Worm (Caenorhabditis elegans) whole organism, midembryonic: Measurements from ENCODE around the gene C31H2.14.

Experiments
- T22C8.4 ChIP-seq: fragments of 200-800 bp; sonication (Bioruptor generic); IDR thresholded peaks from 2 replicates; pipeline ENCODE4 v1.3.6; 2022; ENCODE audit warnings: missing genetic modification characterization, missing compliant biosample characterization
- cog-1 ChIP-seq: sonication (generic microtip); optimal IDR thresholded peaks from 2 replicates; lab custom pipeline; 2016; ENCODE audit warnings: missing genetic modification characterization, missing compliant biosample characterization
- flt-1 ChIP-seq: fragments of 200-800 bp; sonication (Bioruptor generic); IDR thresholded peaks from 2 replicates; pipeline ENCODE4 v1.3.6; 2022; ENCODE audit warnings: missing genetic modification characterization, missing compliant biosample characterization
- klf-2 ChIP-seq: fragments of 200-800 bp; sonication (Bioruptor generic); conservative IDR thresholded peaks from 2 replicates; pipeline ENCODE4 v1.3.6; 2022; ENCODE audit warnings: missing genetic modification reagents, missing genetic modification characterization, missing compliant biosample characterization
- med-1 ChIP-seq: sonication (generic microtip); optimal IDR thresholded peaks from 2 replicates; lab custom pipeline; 2017; ENCODE audit warnings: missing genetic modification characterization, mild to moderate bottlenecking, missing compliant biosample characterization, antibody characterized with exemption, missing genetic modification reagents; ENCODE audit not compliant: insufficient read depth
- ref-1 ChIP-seq: fragments of 200-800 bp; sonication (Bioruptor generic); conservative IDR thresholded peaks from 2 replicates; pipeline ENCODE4 v1.3.6; 2022; ENCODE audit warnings: missing genetic modification reagents, missing genetic modification characterization, missing compliant biosample characterization
- tab-1 ChIP-seq: fragments of 200-800 bp; sonication (Bioruptor generic); IDR thresholded peaks from 2 replicates; pipeline ENCODE4 v1.3.6; 2022; ENCODE audit warnings: missing genetic modification characterization, missing compliant biosample characterization
- ztf-23 ChIP-seq: fragments of 200-800 bp; sonication (Bioruptor generic); IDR thresholded peaks from 2 replicates; pipeline ENCODE4 v1.3.6; 2022; ENCODE audit warnings: missing genetic modification reagents, missing genetic modification characterization, missing compliant biosample characterization
- ztf-29 ChIP-seq: fragments of 200-800 bp; sonication (Bioruptor generic); IDR thresholded peaks from 2 replicates; pipeline ENCODE4 v1.3.6; 2022; ENCODE audit warnings: missing genetic modification reagents, missing genetic modification characterization, missing compliant biosample characterization

- no peak for TF ChIP-seq med-1 (GFP tag; lab: Kevin White, UChicago)
- no peak for TF ChIP-seq ztf-29 (GFP tag; lab: Robert Waterston, UW)
- no peak for TF ChIP-seq cog-1
- TF ChIP-seq T22C8.4 (GFP tag; lab: Robert Waterston, UW): no peak
- TF ChIP-seq ztf-23 (GFP tag; lab: Robert Waterston, UW): no peak
- TF ChIP-seq flt-1 (GFP tag; lab: Robert Waterston, UW): no peak
- TF ChIP-seq tab-1 (GFP tag; lab: Robert Waterston, UW): no peak
- no peak for TF ChIP-seq ref-1 (GFP tag; lab: Robert Waterston, UW)
- no peak for TF ChIP-seq klf-2 (GFP tag; lab: Robert Waterston, UW)
Observed at ce11 chrX:5195462-5196160, 47.6 kb downstream of the C31H2.14 start, which contains the start of gene pqn-62.
